Fruit fly (Drosophila melanogaster) whole organism, wandering third instar larva: ENCODE results near the gene CG3191.

Experiments used
- CG32264 ChIP-seq: fragments of 200-800 bp; sonication (Bioruptor generic); optimal IDR thresholded peaks from 2 replicates; lab custom pipeline; 2016; ENCODE audit warnings: missing biosample characterization, missing genetic modification characterization
- CG9705 ChIP-seq: fragments of 200-800 bp; sonication (Bioruptor generic); optimal IDR thresholded peaks from 2 replicates; lab custom pipeline; 2018; ENCODE audit warnings: missing biosample characterization, mild to moderate bottlenecking, missing genetic modification characterization
- Dfd ChIP-seq: fragments of >200 bp; optimal IDR thresholded peaks from 2 replicates; lab custom pipeline; 2017; ENCODE audit warnings: missing biosample characterization, missing genetic modification characterization
- Dif ChIP-seq: fragments of 200-275, 200-300 bp; sonication (Bioruptor generic); optimal IDR thresholded peaks from 2 replicates; lab custom pipeline; 2018; ENCODE audit warnings: missing biosample characterization, missing genetic modification characterization; ENCODE audit not compliant: partially characterized antibody
- GATAd ChIP-seq: sonication (Bioruptor generic); optimal IDR thresholded peaks from 2 replicates; lab custom pipeline; 2016; ENCODE audit warnings: missing biosample characterization, missing genetic modification characterization
- HLH106 ChIP-seq: fragments of 200-800 bp; optimal IDR thresholded peaks from 3 replicates; lab custom pipeline; 2019; ENCODE audit warnings: missing biosample characterization, mild to moderate bottlenecking, missing genetic modification characterization, moderate library complexity
- Hnf4 ChIP-seq: fragments of 200-800 bp; sonication (Bioruptor generic); optimal IDR thresholded peaks from 2 replicates; lab custom pipeline; 2016; ENCODE audit warnings: missing biosample characterization, mild to moderate bottlenecking, missing genetic modification characterization
- Hr78 ChIP-seq: fragments of >200 bp; optimal IDR thresholded peaks from 2 replicates; lab custom pipeline; 2017; ENCODE audit warnings: missing biosample characterization, missing genetic modification characterization
- Hr83 ChIP-seq: fragments of 200-300 bp; sonication (Bioruptor generic); optimal IDR thresholded peaks from 2 replicates; lab custom pipeline; 2016; ENCODE audit warnings: missing biosample characterization, mild to moderate bottlenecking, missing genetic modification characterization, moderate library complexity; ENCODE audit not compliant: poor library complexity, severe bottlenecking
- Jra ChIP-seq: sonication (Bioruptor generic); optimal IDR thresholded peaks from 2 replicates; lab custom pipeline; 2016; ENCODE audit warnings: missing biosample characterization, missing genetic modification characterization
- Mio ChIP-seq: sonication (Bioruptor generic); optimal IDR thresholded peaks from 2 replicates; lab custom pipeline; 2016; ENCODE audit warnings: missing biosample characterization, missing genetic modification characterization
- Myc ChIP-seq: fragments of >200 bp; optimal IDR thresholded peaks from 2 replicates; lab custom pipeline; 2017
- N ChIP-seq: fragments of >200 bp; optimal IDR thresholded peaks from 2 replicates; lab custom pipeline; 2018; ENCODE audit warnings: missing biosample characterization, missing external identifiers, missing genetic modification characterization
- OdsH ChIP-seq: fragments of 200-800 bp; sonication (Bioruptor generic); optimal IDR thresholded peaks from 2 replicates; lab custom pipeline; 2016; ENCODE audit warnings: missing biosample characterization, mild to moderate bottlenecking, missing genetic modification characterization
- Rel ChIP-seq, 2 experiments: fragments of 200-800 bp; sonication (Bioruptor generic) in 1 of 2; optimal IDR thresholded peaks; 2 replicates in 1 of 2; 3 replicates in 1 of 2; lab custom pipeline; 2016 to 2019; ENCODE audit warnings: mild to moderate bottlenecking in 2 of 2, missing biosample characterization in 2 of 2, missing genetic modification characterization in 2 of 2, moderate library complexity in 1 of 2
- Sp1 ChIP-seq: fragments of 200-800 bp; sonication (Bioruptor generic); optimal IDR thresholded peaks from 3 replicates; lab custom pipeline; 2019; ENCODE audit warnings: missing biosample characterization, mild to moderate bottlenecking, missing genetic modification characterization, moderate library complexity
- br ChIP-seq: fragments of 200-800 bp; sonication (Bioruptor generic); optimal IDR thresholded peaks from 2 replicates; lab custom pipeline; 2016; ENCODE audit warnings: missing biosample characterization, missing genetic modification characterization
- dmrt93B ChIP-seq: fragments of 200-800 bp; sonication (Bioruptor generic); optimal IDR thresholded peaks from 2 replicates; lab custom pipeline; 2018; ENCODE audit warnings: missing biosample characterization, mild to moderate bottlenecking, missing genetic modification characterization
- dsf ChIP-seq: sonication (Bioruptor generic); optimal IDR thresholded peaks from 2 replicates; lab custom pipeline; 2016; ENCODE audit warnings: missing biosample characterization, missing genetic modification characterization, borderline replicate concordance
- ey ChIP-seq: fragments of 200-800 bp; sonication (Bioruptor generic); optimal IDR thresholded peaks from 2 replicates; lab custom pipeline; 2016; ENCODE audit warnings: missing biosample characterization, missing genetic modification characterization
- foxo ChIP-seq, 2 experiments: fragments of 200-800 bp; sonication (Bioruptor generic); optimal IDR thresholded peaks; 2 replicates in 1 of 2; 3 replicates in 1 of 2; lab custom pipeline; 2016 to 2017; ENCODE audit warnings: missing biosample characterization in 2 of 2, missing genetic modification characterization in 2 of 2
- fru ChIP-seq: fragments of 200-800 bp; sonication (Bioruptor generic); optimal IDR thresholded peaks from 3 replicates; lab custom pipeline; 2016; ENCODE audit warnings: missing biosample characterization, mild to moderate bottlenecking, missing genetic modification characterization
- h ChIP-seq: fragments of 200-800 bp; sonication (Bioruptor generic); optimal IDR thresholded peaks from 3 replicates; lab custom pipeline; 2016; ENCODE audit warnings: missing biosample characterization, mild to moderate bottlenecking, missing genetic modification characterization
- jim ChIP-seq: fragments of 175-275, 200-325 bp; sonication (Bioruptor generic); optimal IDR thresholded peaks from 2 replicates; lab custom pipeline; 2016; ENCODE audit warnings: missing biosample characterization, mild to moderate bottlenecking, missing genetic modification characterization
- psq ChIP-seq: fragments of 200-800 bp; sonication (Bioruptor generic); optimal IDR thresholded peaks from 3 replicates; lab custom pipeline; 2017; ENCODE audit warnings: missing biosample characterization, mild to moderate bottlenecking, missing genetic modification characterization, moderate library complexity
- rgr ChIP-seq: fragments of 200-800 bp; sonication (Bioruptor generic); optimal IDR thresholded peaks from 3 replicates; lab custom pipeline; 2016; ENCODE audit warnings: missing biosample characterization, mild to moderate bottlenecking, missing genetic modification characterization
- sv ChIP-seq: fragments of 200-800 bp; sonication (Bioruptor generic); optimal IDR thresholded peaks from 3 replicates; lab custom pipeline; 2016; ENCODE audit warnings: missing biosample characterization, missing genetic modification characterization
- tai ChIP-seq: sonication (Bioruptor generic); optimal IDR thresholded peaks from 2 replicates; lab custom pipeline; 2016; ENCODE audit warnings: missing biosample characterization, missing genetic modification characterization
- woc ChIP-seq: sonication (Bioruptor generic); optimal IDR thresholded peaks from 2 replicates; lab custom pipeline; 2016; ENCODE audit warnings: missing biosample characterization, mild to moderate bottlenecking, missing genetic modification characterization

The CG3191 gene

dm6 chrX:2269822-2270556 is 18.2 kb upstream of the CG3191 start:
- TF ChIP-seq h (GFP tag; lab: Kevin White, UChicago) (peak; percentile 49), fru (GFP tag; lab: Kevin White, UChicago) (peak; percentile 57), br (GFP tag; lab: Kevin White, UChicago) (peak; percentile 16), foxo (GFP tag; optimal IDR thresholded peaks at IDR 0.05; lab: Kevin White, UChicago) (peak in 1 of 2 experiments; percentile 63), Hr83 (GFP tag; lab: Kevin White, UChicago) (no peak), OdsH (GFP tag; lab: Kevin White, UChicago) (peak; percentile 23), Sp1 (GFP tag; lab: Kevin White, UChicago) (peak; percentile 3), CG9705 (GFP tag; lab: Kevin White, UChicago) (no peak), jim (GFP tag; lab: Kevin White, UChicago) (peak; percentile 73), HLH106 (no peak), Hr78 (GFP tag; lab: Kevin White, UChicago) (no peak), N (GFP tag; lab: Kevin White, UChicago) (no peak), Dfd (GFP tag; lab: Kevin White, UChicago) (no peak), tai (no peak), ey (GFP tag; lab: Kevin White, UChicago) (peak; percentile 29), psq (peak; percentile 30), Dif (GFP tag; lab: Kevin White, UChicago) (no peak)

dm6 chrX:2262511-2262910 is 10.7 kb upstream of the CG3191 start, which contains the start of the genes temp and CG3071:
Gene temp, minus strand, starts transcription at chrX:2262515.
Gene CG3071, plus strand, starts transcription at chrX:2262837.
- TF ChIP-seq psq, result peak; percentile 58
- peak; percentile 65 for TF ChIP-seq OdsH (GFP tag; lab: Kevin White, UChicago)
- peak; percentile 73 for TF ChIP-seq ey (GFP tag; lab: Kevin White, UChicago)
- peak; percentile 80 for TF ChIP-seq HLH106
- TF ChIP-seq CG32264 (GFP tag; lab: Kevin White, UChicago), result no peak
- TF ChIP-seq Jra (GFP tag; lab: Kevin White, UChicago), result peak; percentile 54
- no peak for TF ChIP-seq Hnf4 (GFP tag; lab: Kevin White, UChicago)
- peak; percentile 71 for TF ChIP-seq fru (GFP tag; lab: Kevin White, UChicago)
- no peak for TF ChIP-seq Hr78 (GFP tag; lab: Kevin White, UChicago)
- TF ChIP-seq rgr (GFP tag; lab: Kevin White, UChicago), result peak; percentile 62
- TF ChIP-seq h (GFP tag; lab: Kevin White, UChicago), result peak; percentile 71
- TF ChIP-seq foxo (GFP tag; optimal IDR thresholded peaks at IDR 0.05; lab: Kevin White, UChicago), result peak in 1 of 2 experiments; percentile 79
- TF ChIP-seq Sp1 (GFP tag; lab: Kevin White, UChicago), result peak; percentile 65
- peak; percentile 92 for TF ChIP-seq woc (GFP tag; lab: Kevin White, UChicago)
- peak; percentile 71 for TF ChIP-seq CG9705 (GFP tag; lab: Kevin White, UChicago)
- TF ChIP-seq sv (GFP tag; lab: Kevin White, UChicago), result peak; percentile 40
- no peak for TF ChIP-seq Rel (GFP tag; optimal IDR thresholded peaks at IDR 0.05; lab: Kevin White, UChicago)
- TF ChIP-seq Rel (tag; optimal IDR thresholded peaks at IDR 0.05; lab: Kevin White, UChicago), result peak; percentile 39
- TF ChIP-seq br (GFP tag; lab: Kevin White, UChicago), result peak; percentile 59
- no peak for TF ChIP-seq Hr83 (GFP tag; lab: Kevin White, UChicago)
- TF ChIP-seq dmrt93B, result peak; percentile 58
- no peak for TF ChIP-seq N (GFP tag; lab: Kevin White, UChicago)
- peak; percentile 98 for TF ChIP-seq Myc (lab: Kevin White, UChicago)

dm6 chrX:2259763-2260162 is 8.0 kb upstream of the CG3191 start, which contains the start of gene CG3078:
Gene CG3078, minus strand, starts transcription at chrX:2259863.
- no peak for TF ChIP-seq jim (GFP tag; lab: Kevin White, UChicago)
- TF ChIP-seq CG9705 (GFP tag; lab: Kevin White, UChicago), result no peak
- TF ChIP-seq Dfd (GFP tag; lab: Kevin White, UChicago), result no peak
- no peak for TF ChIP-seq GATAd (GFP tag; lab: Kevin White, UChicago)
- no peak for TF ChIP-seq CG32264 (GFP tag; lab: Kevin White, UChicago)
- no peak for TF ChIP-seq tai
- TF ChIP-seq Jra (GFP tag; lab: Kevin White, UChicago), result no peak
- no peak for TF ChIP-seq Sp1 (GFP tag; lab: Kevin White, UChicago)
- TF ChIP-seq Mio (GFP tag; lab: Kevin White, UChicago), result no peak
- no peak for TF ChIP-seq dsf (GFP tag; lab: Kevin White, UChicago)
- TF ChIP-seq psq, result no peak
